Worm (Caenorhabditis elegans) whole organism, L1 larva: ENCODE results near the gene fbxb-99.

Experiments used
- C04F5.9 ChIP-seq: sonication (generic microtip); optimal IDR thresholded peaks from 2 replicates; lab custom pipeline; 2016; ENCODE audit warnings: missing genetic modification characterization, missing compliant biosample characterization
- C34B4.2 ChIP-seq: sonication (generic microtip); optimal IDR thresholded peaks from 2 replicates; lab custom pipeline; 2017; ENCODE audit warnings: mild to moderate bottlenecking, missing genetic modification characterization, missing compliant biosample characterization
- Y116A8C.19 ChIP-seq: sonication (generic microtip); optimal IDR thresholded peaks from 2 replicates; lab custom pipeline; 2016; ENCODE audit warnings: missing compliant biosample characterization, missing genetic modification characterization, borderline replicate concordance
- aha-1 ChIP-seq: fragments of 150-350 bp; optimal IDR thresholded peaks from 2 replicates; lab custom pipeline; 2014; ENCODE audit warnings: missing biosample characterization, missing genetic modification characterization
- alr-1 ChIP-seq: fragments of 200-800 bp; sonication (Bioruptor generic); optimal IDR thresholded peaks from 2 replicates; lab custom pipeline; 2018; ENCODE audit warnings: borderline replicate concordance, mild to moderate bottlenecking, missing genetic modification characterization, missing compliant biosample characterization
- aly-2 ChIP-seq: fragments of 150-350 bp; optimal IDR thresholded peaks from 2 replicates; lab custom pipeline; 2014; ENCODE audit warnings: missing biosample characterization, missing genetic modification characterization
- ama-1 ChIP-seq: fragments of 150-350 bp; optimal IDR thresholded peaks from 2 replicates; lab custom pipeline; 2014
- blmp-1 ChIP-seq: fragments of 150-350 bp; optimal IDR thresholded peaks from 2 replicates; lab custom pipeline; 2014; ENCODE audit warnings: missing biosample characterization, missing genetic modification characterization
- ceh-63 ChIP-seq: fragments of 200-800 bp; sonication (Bioruptor generic); optimal IDR thresholded peaks from 2 replicates; lab custom pipeline; 2018; ENCODE audit warnings: mild to moderate bottlenecking, missing genetic modification characterization, missing compliant biosample characterization
- ceh-88 ChIP-seq: fragments of 200-800 bp; sonication (Bioruptor generic); IDR thresholded peaks from 2 replicates; pipeline ENCODE4 v1.3.6; 2022; ENCODE audit warnings: missing genetic modification characterization, missing compliant biosample characterization
- ces-1 ChIP-seq: fragments of 150-350 bp; optimal IDR thresholded peaks from 2 replicates; lab custom pipeline; 2014; ENCODE audit warnings: missing biosample characterization, missing genetic modification reagents, missing genetic modification characterization
- efl-1 ChIP-seq, 4 experiments: fragments of 150-350 bp; optimal IDR thresholded peaks in 3 of 4; peaks in 1 of 4; 1 replicate in 1 of 4; 2 replicates in 3 of 4; lab custom pipeline; 2014; ENCODE audit warnings: missing biosample characterization in 2 of 4, missing genetic modification characterization in 2 of 4, missing genetic modification reagents in 2 of 4
- efl-3 ChIP-seq: fragments of 200-800 bp; sonication (Bioruptor generic); optimal IDR thresholded peaks from 2 replicates; lab custom pipeline; 2018; ENCODE audit warnings: mild to moderate bottlenecking, missing genetic modification characterization, missing compliant biosample characterization
- fkh-4 ChIP-seq: sonication (generic microtip); optimal IDR thresholded peaks from 2 replicates; lab custom pipeline; 2016; ENCODE audit warnings: missing compliant biosample characterization, missing genetic modification characterization, borderline replicate concordance
- hlh-4 ChIP-seq: sonication (generic microtip); optimal IDR thresholded peaks from 2 replicates; lab custom pipeline; 2016; ENCODE audit warnings: mild to moderate bottlenecking, missing genetic modification characterization, missing compliant biosample characterization
- irx-1 ChIP-seq: sonication (generic microtip); optimal IDR thresholded peaks from 2 replicates; lab custom pipeline; 2016; ENCODE audit warnings: missing genetic modification characterization, missing compliant biosample characterization
- isw-1 ChIP-seq: fragments of 200-800 bp; sonication (Bioruptor generic); IDR thresholded peaks from 2 replicates; pipeline ENCODE4 v1.3.6; 2022; ENCODE audit warnings: missing genetic modification characterization, missing compliant biosample characterization
- jun-1 ChIP-seq: fragments of 150-350 bp; optimal IDR thresholded peaks from 2 replicates; lab custom pipeline; 2014; ENCODE audit warnings: missing biosample characterization, missing genetic modification reagents, missing genetic modification characterization
- lin-13 ChIP-seq: fragments of 150-350 bp; optimal IDR thresholded peaks from 2 replicates; lab custom pipeline; 2014; ENCODE audit warnings: missing biosample characterization, missing genetic modification reagents, missing genetic modification characterization
- lin-39 ChIP-seq: fragments of 150-350 bp; optimal IDR thresholded peaks from 2 replicates; lab custom pipeline; 2014; ENCODE audit warnings: missing biosample characterization, missing genetic modification reagents, missing genetic modification characterization
- nhr-19 ChIP-seq: fragments of 200-800 bp; sonication (Bioruptor generic); conservative IDR thresholded peaks from 2 replicates; pipeline ENCODE4 v1.3.6; 2022; ENCODE audit warnings: missing genetic modification characterization, missing compliant biosample characterization
- nhr-20 ChIP-seq: sonication (generic microtip); optimal IDR thresholded peaks from 2 replicates; lab custom pipeline; 2016; ENCODE audit warnings: mild to moderate bottlenecking, missing genetic modification characterization, missing compliant biosample characterization
- nhr-237 ChIP-seq: fragments of 150-350 bp; optimal IDR thresholded peaks from 2 replicates; lab custom pipeline; 2014; ENCODE audit warnings: missing biosample characterization, missing genetic modification characterization
- nhr-28 ChIP-seq: fragments of 150-350 bp; optimal IDR thresholded peaks from 2 replicates; lab custom pipeline; 2014; ENCODE audit warnings: missing biosample characterization, missing genetic modification characterization
- nhr-47 ChIP-seq: sonication (generic microtip); optimal IDR thresholded peaks from 2 replicates; lab custom pipeline; 2016; ENCODE audit warnings: mild to moderate bottlenecking, missing genetic modification characterization, moderate library complexity, missing compliant biosample characterization
- nhr-71 ChIP-seq: sonication (generic microtip); optimal IDR thresholded peaks from 2 replicates; lab custom pipeline; 2016; ENCODE audit warnings: mild to moderate bottlenecking, missing genetic modification characterization, moderate library complexity, missing compliant biosample characterization
- nhr-85 ChIP-seq: sonication (generic microtip); peaks from one replicate; lab custom pipeline; 2016; ENCODE audit warnings: missing genetic modification characterization, inconsistent platforms, missing compliant biosample characterization
- pax-3 ChIP-seq: fragments of 200-800 bp; sonication (Bioruptor generic); optimal IDR thresholded peaks from 2 replicates; lab custom pipeline; 2018; ENCODE audit warnings: mild to moderate bottlenecking, missing genetic modification characterization, moderate library complexity, missing compliant biosample characterization
- pqm-1 ChIP-seq: sonication (generic microtip); optimal IDR thresholded peaks from 3 replicates; lab custom pipeline; 2017; ENCODE audit warnings: missing biosample characterization, missing genetic modification characterization
- skn-1 ChIP-seq: fragments of 150-350 bp; optimal IDR thresholded peaks from 2 replicates; lab custom pipeline; 2014; ENCODE audit warnings: missing biosample characterization, missing genetic modification characterization
- snpc-4 ChIP-seq: fragments of 150-350 bp; optimal IDR thresholded peaks from 2 replicates; lab custom pipeline; 2014; ENCODE audit warnings: missing biosample characterization, missing genetic modification characterization
- snu-23 ChIP-seq: sonication (generic microtip); optimal IDR thresholded peaks from 2 replicates; lab custom pipeline; 2016; ENCODE audit warnings: missing genetic modification characterization, missing compliant biosample characterization
- xbp-1 ChIP-seq: sonication (generic microtip); optimal IDR thresholded peaks from 2 replicates; lab custom pipeline; 2016; ENCODE audit warnings: missing genetic modification characterization, missing compliant biosample characterization
- ztf-11 ChIP-seq, 2 experiments: sonication (generic microtip); optimal IDR thresholded peaks; 2 replicates each; lab custom pipeline; 2016 to 2017; ENCODE audit warnings: missing genetic modification characterization in 2 of 2, missing biosample characterization in 1 of 2, missing compliant biosample characterization in 1 of 2

fbxb-99 gene

ce11 chrII:3793336-3793735 is at the start of gene fbxb-99:
fbxb-99 (minus strand) TSS chrII:3793436.
- TF ChIP-seq ceh-88 (GFP tag; lab: Robert Waterston, UW) (no peak), pqm-1 (tag; lab: Kevin White, UChicago) (no peak), efl-3 (GFP tag; lab: Kevin White, UChicago) (no peak)
- TF ChIP-seq, all 84 proteins: peak for 0

ce11 chrII:3839562-3839961 is 46.3 kb upstream of the fbxb-99 start, which contains the start of gene C17A2.4:
C17A2.4 (plus strand) TSS chrII:3839862.
- no peak for TF ChIP-seq nhr-47 (tag; lab: Kevin White, UChicago)
- TF ChIP-seq nhr-71 (tag; lab: Kevin White, UChicago), result no peak
- no peak for TF ChIP-seq ces-1 (GFP tag; lab: Kevin White, UChicago)
- no peak for TF ChIP-seq C04F5.9 (tag; lab: Kevin White, UChicago)
- no peak for TF ChIP-seq lin-39 (tag; lab: Kevin White, UChicago)
- TF ChIP-seq jun-1 (tag; lab: Kevin White, UChicago), result no peak
- TF ChIP-seq skn-1, result no peak
- TF ChIP-seq alr-1 (tag; lab: Kevin White, UChicago), result no peak
- TF ChIP-seq snpc-4 (tag; lab: Kevin White, UChicago), result no peak
- no peak for TF ChIP-seq nhr-20
- no peak for TF ChIP-seq efl-3 (GFP tag; lab: Kevin White, UChicago)
- TF ChIP-seq aha-1, result no peak
- no peak for TF ChIP-seq snu-23 (GFP tag; lab: Kevin White, UChicago)
- no peak for TF ChIP-seq Y116A8C.19 (tag; lab: Kevin White, UChicago)
- no peak for TF ChIP-seq ztf-11 (tag; optimal IDR thresholded peaks at IDR 0.05; lab: Kevin White, UChicago)
- TF ChIP-seq irx-1 (tag; lab: Kevin White, UChicago), result no peak
- TF ChIP-seq hlh-4 (tag; lab: Kevin White, UChicago), result no peak
- no peak for TF ChIP-seq xbp-1 (tag; lab: Kevin White, UChicago)

- no peak for TF ChIP-seq nhr-85 (tag; lab: Kevin White, UChicago)
- no peak for TF ChIP-seq isw-1
- no peak for TF ChIP-seq nhr-71 (tag; lab: Kevin White, UChicago)
These were observed 42.7 kb upstream of the fbxb-99 start, which contains the start of gene oac-4 for ce11 chrII:3835915-3836314. oac-4 (minus strand) TSS chrII:3836015.

ce11 chrII:3832383-3832782 is 39.1 kb upstream of the fbxb-99 start, which contains the start of gene F54D10.9:
F54D10.9 (minus strand) TSS chrII:3832483.
- peak; percentile 26 for TF ChIP-seq blmp-1 (tag; lab: Kevin White, UChicago)
- no peak for TF ChIP-seq nhr-28

ce11 chrII:3829623-3830022 is 36.4 kb upstream of the fbxb-99 start:
- TF ChIP-seq nhr-237 (tag; lab: Kevin White, UChicago), result no peak
- no peak for TF ChIP-seq nhr-19 (GFP tag; lab: Robert Waterston, UW)

- TF ChIP-seq efl-1 (optimal IDR thresholded peaks at IDR 0.05; lab: Kevin White, UChicago), result no peak
- no peak for TF ChIP-seq efl-1 (GFP tag; optimal IDR thresholded peaks at IDR 0.05 in 1 of 2; lab: Kevin White, UChicago)
- no peak for TF ChIP-seq fkh-4 (tag; lab: Kevin White, UChicago)
- TF ChIP-seq lin-13 (GFP tag; lab: Kevin White, UChicago), result no peak
- no peak for TF ChIP-seq hlh-4 (tag; lab: Kevin White, UChicago)
- no peak for TF ChIP-seq C04F5.9 (tag; lab: Kevin White, UChicago)
These were observed 34.6 kb upstream of the fbxb-99 start, which contains the start of gene F54D10.8 for ce11 chrII:3827801-3828200. F54D10.8 (minus strand) TSS chrII:3827901.

ce11 chrII:3823855-3824254 is 30.6 kb upstream of the fbxb-99 start, which contains the start of gene skr-15:
skr-15 (plus strand) TSS chrII:3824155.
- no peak for TF ChIP-seq nhr-19 (GFP tag; lab: Robert Waterston, UW)
- TF ChIP-seq ama-1 (lab: Kevin White, UChicago), result no peak
- TF ChIP-seq C34B4.2 (tag; lab: Kevin White, UChicago), result no peak
- TF ChIP-seq pax-3, result no peak
- no peak for TF ChIP-seq fkh-4 (tag; lab: Kevin White, UChicago)
- TF ChIP-seq aly-2 (tag; lab: Kevin White, UChicago), result no peak
- TF ChIP-seq ceh-63 (GFP tag; lab: Kevin White, UChicago), result no peak
- TF ChIP-seq pqm-1 (tag; lab: Kevin White, UChicago), result no peak
- TF ChIP-seq hlh-4 (tag; lab: Kevin White, UChicago), result no peak
